Worm (Caenorhabditis elegans): ENCODE data around the gene K09H11.9.

- TF ChIP-seq sox-4 (tag; optimal IDR thresholded peaks at IDR 0.05) = no peak
- no peak for TF ChIP-seq fkh-10 (GFP tag; optimal IDR thresholded peaks at IDR 0.05)
- TF ChIP-seq snpc-4 (tag; optimal IDR thresholded peaks at IDR 0.05) = no peak
- TF ChIP-seq lin-15B (tag; optimal IDR thresholded peaks at IDR 0.05) = no peak
- TF ChIP-seq pqm-1 (tag; optimal IDR thresholded peaks at IDR 0.05) = no peak
- no peak for TF ChIP-seq ztf-11 (tag; optimal IDR thresholded peaks at IDR 0.05)
- TF ChIP-seq mdl-1 (tag; optimal IDR thresholded peaks at IDR 0.05) = no peak
Measured at ce11 chrV:5746237-5746636, 29.8 kb upstream of the K09H11.9 start.
